Fruit fly (Drosophila melanogaster) whole organism, larva: Measurements from ENCODE around the gene CG9928.

ENCODE experiments used
- noc ChIP-seq: fragments of 200-800 bp; sonication (Bioruptor generic); optimal IDR thresholded peaks from 3 replicates; lab custom pipeline; 2019; ENCODE audit warnings: missing biosample characterization, mild to moderate bottlenecking, missing genetic modification characterization, moderate library complexity

CG9928 gene

dm6 chr2L:13146254-13146653 is 3.6 kb upstream of the CG9928 start:
- no peak for TF ChIP-seq noc (tag; lab: Kevin White, UChicago)

- TF ChIP-seq noc (tag; lab: Kevin White, UChicago) = peak; percentile 84
Observed at dm6 chr2L:13145035-13145683, 2.5 kb upstream of the CG9928 start.

dm6 chr2L:13143522-13143921 is 819 bp upstream of the CG9928 start, which contains the start of gene CG16978:
Gene CG16978 (minus strand): TSS chr2L:13143622.
- no peak for TF ChIP-seq noc (tag; lab: Kevin White, UChicago)

- no peak for TF ChIP-seq noc (tag; lab: Kevin White, UChicago)
Observed at dm6 chr2L:13140891-13141290, 1.8 kb downstream of the CG9928 start.

dm6 chr2L:13135929-13136328 is 6.8 kb downstream of the CG9928 start:
- TF ChIP-seq noc (tag; lab: Kevin White, UChicago) = no peak

DNA sequence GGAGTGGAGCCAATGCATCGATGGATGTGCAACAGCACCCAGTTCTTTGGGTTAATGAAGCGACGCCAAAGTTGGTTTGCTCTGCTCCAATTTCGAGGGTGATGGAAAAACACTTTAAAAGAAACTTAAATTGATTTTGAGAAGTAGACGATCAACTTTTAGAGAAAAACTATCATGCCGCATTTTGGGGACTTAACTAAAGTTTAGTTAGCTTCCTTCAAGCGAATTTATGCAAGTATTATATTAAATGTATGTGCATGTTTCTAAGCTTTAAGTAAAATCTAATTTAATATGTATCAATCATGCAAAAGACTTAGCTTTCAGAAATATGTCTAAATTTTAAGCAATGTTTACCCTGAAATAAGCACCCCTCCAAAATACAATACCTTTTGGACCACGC is 12.4 kb downstream of the CG9928 start, which contains the start of gene CG5122:
Gene CG5122, plus strand, starts transcription at position 301 of the 400 bp plus-strand sequence.
- no peak for TF ChIP-seq noc (tag; lab: Kevin White, UChicago)

- no peak for TF ChIP-seq noc (tag; lab: Kevin White, UChicago)
Observed at dm6 chr2L:13122526-13122925, 20.2 kb downstream of the CG9928 start.

- TF ChIP-seq noc (tag; lab: Kevin White, UChicago) = no peak
Observed at dm6 chr2L:13119034-13119433, 23.7 kb downstream of the CG9928 start, which contains the start of the genes CG44198 and CG43050. Gene CG44198 (minus strand): TSS chr2L:13119134. Gene CG43050 (plus strand): TSS chr2L:13119294.

dm6 chr2L:13116738-13117137 is 26.0 kb downstream of the CG9928 start:
- TF ChIP-seq noc (tag; lab: Kevin White, UChicago) = no peak

DNA sequence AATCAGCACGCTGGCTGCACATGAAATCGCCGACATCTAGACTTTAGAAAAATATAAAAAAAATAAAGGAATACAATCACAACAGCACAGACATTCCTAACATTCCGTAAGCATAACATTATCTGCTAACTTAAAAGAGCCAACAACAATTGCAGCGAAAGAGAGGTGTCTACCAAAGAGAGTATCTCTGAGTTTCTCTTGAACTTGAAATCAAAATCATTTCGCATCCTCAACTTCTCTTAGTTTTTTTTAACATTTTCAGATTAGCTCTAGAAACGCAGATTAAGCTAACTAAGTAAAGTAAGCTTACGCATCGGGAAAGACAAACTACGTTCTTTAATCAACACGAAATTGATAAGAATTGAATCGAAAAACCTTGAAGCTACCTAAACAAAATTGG is 29.1 kb downstream of the CG9928 start:
- TF ChIP-seq noc (tag; lab: Kevin White, UChicago) = no peak

DNA sequence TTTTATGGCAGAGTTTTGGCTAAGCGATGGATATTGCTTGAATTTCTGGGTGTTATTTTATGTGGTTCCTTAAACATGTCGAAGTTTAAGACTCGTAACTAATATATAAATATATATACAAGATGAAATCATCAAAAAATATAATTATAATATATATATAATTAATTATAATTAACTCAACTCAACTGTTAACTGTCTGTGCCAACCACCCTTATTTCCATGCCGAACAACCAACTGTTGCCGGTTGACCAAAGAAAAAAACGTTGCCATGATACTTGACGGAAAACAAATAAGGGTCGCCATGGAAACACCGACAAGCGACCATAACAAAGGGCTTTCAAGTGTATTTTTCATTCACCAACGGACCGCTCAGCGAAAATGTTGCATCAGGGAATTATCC is 36.2 kb downstream of the CG9928 start, which contains the start of gene Ttc30:
Gene Ttc30, plus strand, starts transcription at position 301 of the 400 bp plus-strand sequence.
- no peak for TF ChIP-seq noc (tag; lab: Kevin White, UChicago)

DNA sequence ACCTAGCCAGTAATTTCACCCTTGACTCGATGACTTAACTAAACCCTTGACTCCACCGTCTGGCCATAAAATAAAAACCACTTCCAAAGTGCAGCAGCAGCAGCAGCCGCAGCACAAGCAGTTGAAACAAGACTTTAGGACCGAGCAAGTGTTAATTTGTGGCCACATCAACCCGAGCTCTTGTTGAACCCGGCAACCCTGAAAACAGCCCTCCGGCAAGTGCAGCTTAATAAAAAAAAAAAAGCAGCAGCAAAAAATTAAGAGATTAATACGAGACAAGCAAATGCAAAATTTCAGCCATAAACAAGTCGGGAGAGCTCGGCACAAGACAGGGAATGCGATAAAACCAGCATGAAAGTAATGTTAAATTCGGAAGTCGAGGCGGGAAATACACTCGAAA is 37.9 kb downstream of the CG9928 start:
- TF ChIP-seq noc (tag; lab: Kevin White, UChicago) = no peak

DNA sequence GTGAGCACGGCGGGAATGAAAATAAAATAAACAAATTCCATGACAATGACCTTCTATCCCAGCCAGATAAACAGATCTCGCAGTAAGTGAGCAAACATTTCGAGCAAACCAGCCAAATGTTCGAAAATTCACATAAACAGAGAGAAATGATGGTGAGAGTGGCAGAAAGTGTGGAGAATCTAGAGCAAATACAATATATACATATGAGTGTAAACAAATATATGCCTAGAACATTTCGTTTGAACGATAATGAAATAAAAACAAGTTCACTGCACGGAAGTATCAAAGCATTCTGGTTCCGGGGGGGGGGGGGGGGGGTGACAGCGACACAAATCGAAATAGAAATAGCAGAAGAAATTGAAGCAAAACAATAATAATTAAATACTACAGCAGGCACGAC is 41.2 kb downstream of the CG9928 start:
- peak; percentile 47 for TF ChIP-seq noc (tag; lab: Kevin White, UChicago)

DNA sequence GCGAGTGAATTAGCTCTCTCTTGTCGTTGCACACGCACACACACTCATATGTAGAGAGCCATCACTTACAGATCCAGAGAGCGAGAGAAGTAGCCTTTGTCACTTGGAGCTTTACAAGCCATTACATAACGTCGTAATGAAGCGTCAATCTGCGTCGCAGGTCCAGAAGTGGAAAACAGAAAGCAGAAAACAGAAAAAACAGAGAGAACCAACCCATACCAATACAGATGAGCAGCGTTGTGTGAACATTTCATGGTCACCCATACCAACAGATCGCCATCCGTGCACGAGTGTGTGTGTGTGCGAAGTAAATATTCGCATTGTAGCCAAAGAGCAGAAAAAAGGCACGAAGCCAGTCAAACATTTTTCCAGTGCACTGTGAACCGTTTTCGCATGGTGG is 44.4 kb downstream of the CG9928 start:
- TF ChIP-seq noc (tag; lab: Kevin White, UChicago) = no peak

DNA sequence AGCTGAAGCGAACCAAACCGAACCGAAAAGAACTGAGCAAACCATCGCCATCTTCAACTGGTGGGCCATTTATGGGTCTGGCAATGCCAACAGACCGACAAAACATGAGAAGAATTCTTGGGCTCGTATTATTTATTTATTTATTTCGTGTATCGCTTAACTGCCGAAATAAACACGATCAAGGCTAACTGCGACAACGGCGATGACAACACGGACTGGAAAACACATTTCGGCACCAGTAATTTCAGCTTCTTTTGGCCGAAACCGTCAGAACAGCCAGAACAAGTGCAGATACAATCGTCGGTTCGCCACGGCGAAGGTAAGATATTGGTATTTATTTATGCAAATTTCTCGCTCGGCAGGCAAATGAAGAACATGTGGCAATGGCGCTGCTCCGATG is 45.5 kb downstream of the CG9928 start:
- TF ChIP-seq noc (tag; lab: Kevin White, UChicago) = no peak

- no peak for TF ChIP-seq noc (tag; lab: Kevin White, UChicago)
Observed at dm6 chr2L:13095805-13096204, 46.9 kb downstream of the CG9928 start.
